Worm (Caenorhabditis elegans) whole organism, L4 larva: ENCODE data around the gene ZK512.8.
"Not testable (repeated sequence)": the region's sequence is repeated elsewhere in the genome, so short reads cannot be mapped to it uniquely, and the experiment has no call there.

Experiments used
- D1046.2 ChIP-seq: fragments of 200-800 bp; sonication (Bioruptor generic); IDR thresholded peaks from 2 replicates; pipeline ENCODE4 v1.3.6; 2022; ENCODE audit warnings: missing genetic modification characterization, missing compliant biosample characterization
- ZK546.5 ChIP-seq, 2 experiments: sonication (generic microtip); optimal IDR thresholded peaks; 2 replicates each; lab custom pipeline; 2017; ENCODE audit warnings: missing biosample characterization in 2 of 2, missing genetic modification characterization in 2 of 2
- aly-2 ChIP-seq: sonication (generic microtip); optimal IDR thresholded peaks from 2 replicates; lab custom pipeline; 2018; ENCODE audit warnings: missing biosample characterization, missing genetic modification characterization
- egl-27 ChIP-seq: sonication (generic microtip); optimal IDR thresholded peaks from 3 replicates; lab custom pipeline; 2017; ENCODE audit warnings: missing biosample characterization, missing genetic modification reagents, missing genetic modification characterization
- fkh-10 ChIP-seq: fragments of 150-350 bp; optimal IDR thresholded peaks from 2 replicates; lab custom pipeline; 2014; ENCODE audit warnings: missing biosample characterization, missing genetic modification reagents, missing genetic modification characterization
- lsy-2 ChIP-seq, 2 experiments: fragments of 150-350 bp in 1 of 2; sonication (generic microtip) in 1 of 2; optimal IDR thresholded peaks; 2 replicates each; lab custom pipeline; 2014 to 2017; ENCODE audit warnings: missing biosample characterization in 2 of 2, missing genetic modification characterization in 2 of 2
- nhr-11 ChIP-seq: fragments of 150-350 bp; optimal IDR thresholded peaks from 2 replicates; lab custom pipeline; 2014; ENCODE audit warnings: missing biosample characterization, missing genetic modification characterization
- nhr-237 ChIP-seq: sonication (generic microtip); optimal IDR thresholded peaks from 2 replicates; lab custom pipeline; 2017; ENCODE audit warnings: missing biosample characterization, missing genetic modification characterization
- nhr-25 ChIP-seq: sonication (generic microtip); optimal IDR thresholded peaks from 2 replicates; lab custom pipeline; 2017; ENCODE audit warnings: missing genetic modification characterization, mild to moderate bottlenecking, missing compliant biosample characterization, antibody characterized with exemption, moderate library complexity, borderline replicate concordance; ENCODE audit not compliant: insufficient read depth
- pqm-1 ChIP-seq: sonication (generic microtip); optimal IDR thresholded peaks from 2 replicates; lab custom pipeline; 2017; ENCODE audit warnings: missing biosample characterization, missing genetic modification characterization
- snpc-4 ChIP-seq: fragments of 150-350 bp; optimal IDR thresholded peaks from 2 replicates; lab custom pipeline; 2014; ENCODE audit warnings: missing biosample characterization, missing genetic modification characterization
- unc-62 ChIP-seq, 3 experiments: fragments of 150-350 bp in 1 of 3; sonication (generic microtip); optimal IDR thresholded peaks in 2 of 3; peaks in 1 of 3; 1 replicate in 1 of 3; 2 replicates in 2 of 3; lab custom pipeline; 2014 to 2017; ENCODE audit warnings: missing biosample characterization in 3 of 3, missing genetic modification characterization in 3 of 3, missing genetic modification reagents in 3 of 3, missing genotype in 1 of 3
- zfp-2 ChIP-seq: sonication (generic microtip); optimal IDR thresholded peaks from 2 replicates; lab custom pipeline; 2016; ENCODE audit warnings: mild to moderate bottlenecking, missing genetic modification characterization, missing compliant biosample characterization

ce11 chrIII:9110914-9111313 lies 35.0 kb upstream of the ZK512.8 start:
- TF ChIP-seq fkh-10; nhr-11; egl-27 (tag; lab: Kevin White, UChicago); pqm-1 (tag; lab: Kevin White, UChicago); ZK546.5 (tag; optimal IDR thresholded peaks at IDR 0.05; lab: Kevin White, UChicago); lsy-2 (tag; optimal IDR thresholded peaks at IDR 0.05; lab: Kevin White, UChicago); snpc-4 (tag; lab: Kevin White, UChicago); nhr-25 (tag; lab: Kevin White, UChicago); zfp-2 (tag; lab: Kevin White, UChicago); aly-2; nhr-237 (tag; lab: Kevin White, UChicago); unc-62 (GFP tag; optimal IDR thresholded peaks at IDR 0.05 in 1 of 2; lab: Kevin White, UChicago); unc-62 (tag; optimal IDR thresholded peaks at IDR 0.05; lab: Kevin White, UChicago): not testable (repeated sequence)
- TF ChIP-seq D1046.2 (GFP tag; lab: Robert Waterston, UW): peak; percentile 72; the same call in 1 of the 2 replicates
